Worm (Caenorhabditis elegans) whole organism, L1 larva: ENCODE results near the gene B0361.4.

Experiments used
- irx-1 ChIP-seq: sonication (generic microtip); optimal IDR thresholded peaks from 2 replicates; lab custom pipeline; 2016; ENCODE audit warnings: missing genetic modification characterization, missing compliant biosample characterization
- pqm-1 ChIP-seq: sonication (generic microtip); optimal IDR thresholded peaks from 3 replicates; lab custom pipeline; 2017; ENCODE audit warnings: missing biosample characterization, missing genetic modification characterization
- sox-4 ChIP-seq: sonication (generic microtip); optimal IDR thresholded peaks from 2 replicates; lab custom pipeline; 2016; ENCODE audit warnings: missing genetic modification characterization, missing compliant biosample characterization

ce11 chrIII:7234148-7234547 is 24.6 kb upstream of the B0361.4 start, which contains the start of gene ndus-8:
- TF ChIP-seq irx-1 = peak; percentile 34
- TF ChIP-seq sox-4 (tag; lab: Kevin White, UChicago) = no peak
- no peak for TF ChIP-seq pqm-1 (tag; lab: Kevin White, UChicago)
